Fruit fly (Drosophila melanogaster): ENCODE data around the gene CG14304.

The CG14304 gene

dm6 chr3R:18663525-18663924 lies 42.4 kb upstream of the CG14304 start, which contains the start of the genes Cpsf73 and Gos28 (continued):
- TF ChIP-seq ttk (GFP tag; IDR thresholded peaks at IDR 0.05) (no peak), CG8944 (GFP tag; optimal IDR thresholded peaks at IDR 0.05) (peak; percentile 18), dimm (GFP tag; IDR thresholded peaks at IDR 0.05) (no peak), CG14441 (GFP tag; IDR thresholded peaks at IDR 0.05) (no peak), E2f2 (GFP tag; IDR thresholded peaks at IDR 0.05) (peak; percentile 44; the same call in 1 of the 2 replicates), grn (GFP tag; optimal IDR thresholded peaks at IDR 0.05) (peak; percentile 5), CG2678 (tag; optimal IDR thresholded peaks at IDR 0.05) (no peak), CG9609 (GFP tag; optimal IDR thresholded peaks at IDR 0.05) (no peak), CG30403 (GFP tag; optimal IDR thresholded peaks at IDR 0.05) (peak; percentile 37), amos (GFP tag; IDR thresholded peaks at IDR 0.05; ENCODE audit: partially characterized antibody) (no peak), Lhr (GFP tag; optimal IDR thresholded peaks at IDR 0.05) (peak; percentile 22), al (GFP tag; IDR thresholded peaks at IDR 0.05) (no peak), ap (GFP tag; IDR thresholded peaks at IDR 0.05) (no peak), fu2 (GFP tag; optimal IDR thresholded peaks at IDR 0.05) (no peak), gsb-n (tag; optimal IDR thresholded peaks at IDR 0.05) (no peak), CG3726 (GFP tag; IDR thresholded peaks at IDR 0.05) (no peak), CG17186 (GFP tag; optimal IDR thresholded peaks at IDR 0.05) (peak; percentile 43), CG15269 (tag; optimal IDR thresholded peaks at IDR 0.05) (no peak), tx (GFP tag; optimal IDR thresholded peaks at IDR 0.05) (no peak), Pdp1 (GFP tag; optimal IDR thresholded peaks at IDR 0.05) (peak; percentile 31 to 33), Ets97D (GFP tag; optimal IDR thresholded peaks at IDR 0.05) (peak; percentile 36), Dfd (GFP tag; optimal IDR thresholded peaks at IDR 0.05) (no peak), CG34376 (GFP tag; optimal IDR thresholded peaks at IDR 0.05) (no peak), CG1602 (GFP tag; optimal IDR thresholded peaks at IDR 0.05) (no peak), CG3065 (GFP tag; optimal IDR thresholded peaks at IDR 0.05) (no peak), lmd (GFP tag; IDR thresholded peaks at IDR 0.05) (no peak), CTCF (GFP tag; optimal IDR thresholded peaks at IDR 0.05) (no peak), CG10267 (tag; optimal IDR thresholded peaks at IDR 0.05) (peak; percentile 54), Lim3 (GFP tag; IDR thresholded peaks at IDR 0.05) (no peak), Dp (GFP tag; optimal IDR thresholded peaks at IDR 0.05) (peak; percentile 30), CG17328 (GFP tag; IDR thresholded peaks at IDR 0.05) (0 out of 2 replicates have a peak, but pooled peaks have one; percentile 25), gcm2 (GFP tag; optimal IDR thresholded peaks at IDR 0.05) (no peak), otp (GFP tag; IDR thresholded peaks at IDR 0.05) (no peak), NC2α (GFP tag; optimal IDR thresholded peaks at IDR 0.05) (no peak), corto (GFP tag; optimal IDR thresholded peaks at IDR 0.05) (no peak), repo (GFP tag; optimal IDR thresholded peaks at IDR 0.05) (no peak), CG43689 (GFP tag; IDR thresholded peaks at IDR 0.05) (no peak), CG14965 (GFP tag; optimal IDR thresholded peaks at IDR 0.05; ENCODE audit: borderline replicate concordance) (no peak), lola (GFP tag; optimal IDR thresholded peaks at IDR 0.05) (peak in 1 of 3 experiments; percentile 24), CG13123 (GFP tag; optimal IDR thresholded peaks at IDR 0.05) (no peak), CG34422 (GFP tag; IDR thresholded peaks at IDR 0.05) (peak; percentile 78; the same call in 2 of the 3 replicates), D (optimal IDR thresholded peaks at IDR 0.05) (no peak), D (GFP tag; optimal IDR thresholded peaks at IDR 0.05) (no peak), CG15601 (tag; optimal IDR thresholded peaks at IDR 0.05) (peak; percentile 46), CG11398 (GFP tag; optimal IDR thresholded peaks at IDR 0.05) (no peak), ATbp (GFP tag; optimal IDR thresholded peaks at IDR 0.05) (no peak), CG42726 (GFP tag; IDR thresholded peaks at IDR 0.05; ENCODE audit: partially characterized antibody) (no peak), CG7357 (GFP tag; IDR thresholded peaks at IDR 0.05) (0 out of 3 replicates have a peak, but pooled peaks have one; percentile 26), Tbp (GFP tag; optimal IDR thresholded peaks at IDR 0.05) (no peak), pfk (GFP tag; optimal IDR thresholded peaks at IDR 0.05) (no peak), CG11456 (GFP tag; IDR thresholded peaks at IDR 0.05) (no peak)
